Worm (Caenorhabditis elegans) whole organism, L2 larva: ENCODE data around the gene srd-39.

ENCODE experiments used
- C34F6.9 ChIP-seq: fragments of 150-350 bp; optimal IDR thresholded peaks from 2 replicates; lab custom pipeline; 2014; ENCODE audit warnings: missing biosample characterization, missing genetic modification characterization
- F13H6.1 ChIP-seq: sonication (generic microtip); optimal IDR thresholded peaks from 2 replicates; lab custom pipeline; 2016; ENCODE audit warnings: missing genetic modification characterization, missing compliant biosample characterization
- R02D3.7 ChIP-seq: fragments of 150-350 bp; optimal IDR thresholded peaks from 2 replicates; lab custom pipeline; 2014; ENCODE audit warnings: missing biosample characterization, missing genetic modification characterization
- ZK546.5 ChIP-seq: sonication (generic microtip); optimal IDR thresholded peaks from 2 replicates; lab custom pipeline; 2017; ENCODE audit warnings: missing biosample characterization, missing genetic modification characterization
- blmp-1 ChIP-seq: sonication (generic microtip); optimal IDR thresholded peaks from 2 replicates; lab custom pipeline; 2017; ENCODE audit warnings: missing genetic modification characterization, mild to moderate bottlenecking, missing compliant biosample characterization, antibody characterized with exemption, moderate library complexity; ENCODE audit not compliant: insufficient read depth
- ceh-16 ChIP-seq: fragments of 150-350 bp; optimal IDR thresholded peaks from 2 replicates; lab custom pipeline; 2014; ENCODE audit warnings: missing biosample characterization, missing genetic modification characterization
- ceh-82 ChIP-seq: fragments of 150-350 bp; optimal IDR thresholded peaks from 2 replicates; lab custom pipeline; 2014; ENCODE audit warnings: missing biosample characterization, missing genetic modification characterization
- dmd-4 ChIP-seq: sonication (generic microtip); optimal IDR thresholded peaks from 2 replicates; lab custom pipeline; 2017; ENCODE audit warnings: missing biosample characterization, missing genetic modification characterization
- egl-27 ChIP-seq: sonication (generic microtip); optimal IDR thresholded peaks from 3 replicates; lab custom pipeline; 2017; ENCODE audit warnings: missing biosample characterization, missing genetic modification reagents, missing genetic modification characterization
- elt-1 ChIP-seq: fragments of 150-350 bp; optimal IDR thresholded peaks from 2 replicates; lab custom pipeline; 2014; ENCODE audit warnings: missing biosample characterization, missing genetic modification characterization
- elt-3 ChIP-seq: sonication (generic microtip); optimal IDR thresholded peaks from 2 replicates; lab custom pipeline; 2017; ENCODE audit warnings: missing biosample characterization, missing genetic modification characterization
- fos-1 ChIP-seq: fragments of 150-350 bp; optimal IDR thresholded peaks from 2 replicates; lab custom pipeline; 2014; ENCODE audit warnings: missing biosample characterization, missing genetic modification characterization
- lin-11 ChIP-seq: fragments of 150-350 bp; sonication (generic microtip); optimal IDR thresholded peaks from 2 replicates; lab custom pipeline; 2014; ENCODE audit warnings: missing biosample characterization, missing genetic modification characterization, inconsistent platforms, mixed read lengths
- lin-13 ChIP-seq: fragments of 150-350 bp; optimal IDR thresholded peaks from 2 replicates; lab custom pipeline; 2014; ENCODE audit warnings: missing biosample characterization, missing genetic modification reagents, missing genetic modification characterization
- lin-39 ChIP-seq: fragments of 150-350 bp; optimal IDR thresholded peaks from 2 replicates; lab custom pipeline; 2014; ENCODE audit warnings: missing biosample characterization, missing genetic modification reagents, missing genetic modification characterization
- mab-5 ChIP-seq: fragments of 150-350 bp; optimal IDR thresholded peaks from 2 replicates; lab custom pipeline; 2014; ENCODE audit warnings: missing biosample characterization, missing genetic modification characterization
- mbf-1 ChIP-seq: sonication (generic microtip); optimal IDR thresholded peaks from 2 replicates; lab custom pipeline; 2017; ENCODE audit warnings: missing biosample characterization, missing genetic modification characterization
- mdl-1 ChIP-seq, 2 experiments: fragments of 150-350 bp in 1 of 2; sonication (generic microtip) in 1 of 2; optimal IDR thresholded peaks; 2 replicates each; lab custom pipeline; 2017; ENCODE audit warnings: missing biosample characterization in 2 of 2, missing genetic modification characterization in 2 of 2
- nhr-10 ChIP-seq: sonication (generic microtip); optimal IDR thresholded peaks from 2 replicates; lab custom pipeline; 2017; ENCODE audit warnings: missing biosample characterization, missing genetic modification characterization
- nhr-11 ChIP-seq: fragments of 150-350 bp; optimal IDR thresholded peaks from 2 replicates; lab custom pipeline; 2014; ENCODE audit warnings: missing biosample characterization, missing genetic modification characterization
- nhr-12 ChIP-seq: fragments of 150-350 bp; optimal IDR thresholded peaks from 2 replicates; lab custom pipeline; 2014; ENCODE audit warnings: missing biosample characterization, missing genetic modification characterization
- nhr-23 ChIP-seq: fragments of 150-350 bp; optimal IDR thresholded peaks from 2 replicates; lab custom pipeline; 2014; ENCODE audit warnings: missing biosample characterization, missing genetic modification reagents, missing genetic modification characterization
- nhr-237 ChIP-seq: fragments of 150-350 bp; optimal IDR thresholded peaks from 2 replicates; lab custom pipeline; 2014; ENCODE audit warnings: missing biosample characterization, missing genetic modification characterization
- nhr-25 ChIP-seq: fragments of 150-350 bp; sonication (generic microtip); optimal IDR thresholded peaks from 3 replicates; lab custom pipeline; 2014; ENCODE audit warnings: missing biosample characterization, missing genetic modification characterization
- nhr-6 ChIP-seq: fragments of 150-350 bp; optimal IDR thresholded peaks from 2 replicates; lab custom pipeline; 2014; ENCODE audit warnings: missing biosample characterization, missing genetic modification characterization
- nhr-77 ChIP-seq: fragments of 150-350 bp; optimal IDR thresholded peaks from 2 replicates; lab custom pipeline; 2014; ENCODE audit warnings: missing biosample characterization, missing genetic modification characterization
- peb-1 ChIP-seq: fragments of 150-350 bp; optimal IDR thresholded peaks from 2 replicates; lab custom pipeline; 2014; ENCODE audit warnings: missing biosample characterization, missing genetic modification characterization
- sem-4 ChIP-seq: fragments of 150-350 bp; optimal IDR thresholded peaks from 2 replicates; lab custom pipeline; 2014; ENCODE audit warnings: missing biosample characterization, missing genetic modification reagents, missing genetic modification characterization
- skn-1 ChIP-seq: sonication (generic microtip); optimal IDR thresholded peaks from 2 replicates; lab custom pipeline; 2017; ENCODE audit warnings: missing biosample characterization, missing genetic modification characterization
- sma-3 ChIP-seq: sonication (generic microtip); optimal IDR thresholded peaks from 2 replicates; lab custom pipeline; 2016; ENCODE audit warnings: missing genetic modification reagents, missing genetic modification characterization, missing compliant biosample characterization
- sma-9 ChIP-seq, 2 experiments: fragments of 150-350 bp in 1 of 2; sonication (generic microtip) in 1 of 2; optimal IDR thresholded peaks; 2 replicates each; lab custom pipeline; 2014 to 2016; ENCODE audit warnings: missing genetic modification characterization in 2 of 2, mild to moderate bottlenecking in 1 of 2, missing biosample characterization in 1 of 2, missing compliant biosample characterization in 1 of 2, missing genetic modification reagents in 1 of 2, moderate library complexity in 1 of 2
- snpc-4 ChIP-seq: fragments of 150-350 bp; optimal IDR thresholded peaks from 2 replicates; lab custom pipeline; 2014; ENCODE audit warnings: missing biosample characterization, missing genetic modification characterization
- unc-62 ChIP-seq: fragments of 150-350 bp; optimal IDR thresholded peaks from 2 replicates; lab custom pipeline; 2014; ENCODE audit warnings: missing biosample characterization, missing genetic modification reagents, missing genetic modification characterization
- zag-1 ChIP-seq: fragments of 150-350 bp; optimal IDR thresholded peaks from 2 replicates; lab custom pipeline; 2014; ENCODE audit warnings: missing biosample characterization, missing genetic modification characterization
- ztf-1 ChIP-seq: fragments of 200-800 bp; sonication (Bioruptor generic); conservative IDR thresholded peaks from 2 replicates; pipeline ENCODE4 v1.3.6; 2022; ENCODE audit warnings: missing genetic modification characterization, missing compliant biosample characterization
- ztf-11 ChIP-seq: sonication (generic microtip); optimal IDR thresholded peaks from 2 replicates; lab custom pipeline; 2017; ENCODE audit warnings: missing biosample characterization, missing genetic modification characterization
- ztf-4 ChIP-seq: fragments of 150-350 bp; optimal IDR thresholded peaks from 2 replicates; lab custom pipeline; 2014; ENCODE audit warnings: missing biosample characterization, missing genetic modification characterization

The srd-39 gene

DNA sequence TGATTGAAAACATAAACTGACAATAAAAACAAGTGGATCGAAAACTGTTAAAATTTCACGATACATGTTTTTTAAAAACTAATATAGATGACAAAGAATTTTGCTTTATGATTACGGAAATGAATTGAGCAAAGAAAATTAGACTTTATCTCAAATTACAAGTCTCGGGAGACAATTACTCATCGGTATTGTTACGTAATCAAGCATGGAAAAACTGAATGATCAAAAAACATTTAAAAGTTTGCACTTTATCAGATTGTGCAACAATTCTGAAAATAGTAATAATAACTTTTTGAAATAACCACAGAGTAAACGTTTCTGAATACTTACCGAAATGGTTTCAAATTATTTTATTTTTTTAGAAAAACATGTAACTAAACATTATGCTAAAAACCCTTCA is 5.4 kb upstream of the srd-39 start, which contains the start of gene srd-43:
Gene srd-43 (minus strand): TSS at position 66 of the 400 bp plus-strand sequence.
- no peak for TF ChIP-seq ZK546.5 (tag; lab: Kevin White, UChicago)
- no peak for TF ChIP-seq sma-3 (GFP tag; lab: Kevin White, UChicago)
- TF ChIP-seq nhr-77: no peak
- TF ChIP-seq nhr-23 (tag; lab: Kevin White, UChicago): no peak
- no peak for TF ChIP-seq elt-1 (tag; lab: Kevin White, UChicago)
- no peak for TF ChIP-seq peb-1 (tag; lab: Kevin White, UChicago)
- no peak for TF ChIP-seq lin-13 (GFP tag; lab: Kevin White, UChicago)
- no peak for TF ChIP-seq unc-62 (GFP tag; lab: Kevin White, UChicago)
- no peak for TF ChIP-seq mdl-1 (tag; optimal IDR thresholded peaks at IDR 0.05; lab: Kevin White, UChicago)
- TF ChIP-seq lin-11 (tag; lab: Kevin White, UChicago): no peak
- no peak for TF ChIP-seq C34F6.9 (tag; lab: Kevin White, UChicago)
- no peak for TF ChIP-seq ztf-4 (tag; lab: Kevin White, UChicago)
- TF ChIP-seq ztf-1 (GFP tag; lab: Robert Waterston, UW): no peak
- no peak for TF ChIP-seq nhr-11 (tag; lab: Kevin White, UChicago)
- no peak for TF ChIP-seq F13H6.1 (tag; lab: Kevin White, UChicago)
- no peak for TF ChIP-seq nhr-12 (tag; lab: Kevin White, UChicago)
- TF ChIP-seq dmd-4: no peak
- no peak for TF ChIP-seq lin-39

DNA sequence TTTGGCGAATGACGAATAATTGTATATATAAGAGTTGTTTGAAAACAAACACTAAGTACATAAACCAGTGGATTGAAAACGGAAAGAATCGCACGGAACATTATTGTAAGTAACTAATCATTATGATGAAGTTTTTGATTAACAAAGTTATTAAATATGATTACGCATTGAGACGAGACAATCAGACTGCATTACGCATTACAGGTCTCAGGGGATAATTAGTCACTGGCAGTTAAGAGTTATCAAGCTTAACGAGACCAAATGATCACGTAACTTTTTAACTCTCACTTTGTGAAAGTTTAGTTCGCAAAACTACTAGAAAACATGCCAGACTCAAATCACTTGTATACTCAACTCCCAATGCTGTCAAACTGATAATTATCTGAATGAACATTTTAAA is 3.0 kb upstream of the srd-39 start, which contains the start of gene srd-42:
Gene srd-42 (minus strand): TSS at position 101 of the 400 bp plus-strand sequence.
- TF ChIP-seq skn-1 (tag; lab: Kevin White, UChicago): no peak
- TF ChIP-seq zag-1 (tag; lab: Kevin White, UChicago): no peak
- no peak for TF ChIP-seq R02D3.7 (tag; lab: Kevin White, UChicago)
- no peak for TF ChIP-seq mdl-1 (tag; optimal IDR thresholded peaks at IDR 0.05; lab: Kevin White, UChicago)
- TF ChIP-seq nhr-11 (tag; lab: Kevin White, UChicago): no peak
- no peak for TF ChIP-seq snpc-4
- no peak for TF ChIP-seq ceh-16 (tag; lab: Kevin White, UChicago)
- TF ChIP-seq mbf-1 (tag; lab: Kevin White, UChicago): no peak
- TF ChIP-seq ztf-11 (tag; lab: Kevin White, UChicago): no peak

DNA sequence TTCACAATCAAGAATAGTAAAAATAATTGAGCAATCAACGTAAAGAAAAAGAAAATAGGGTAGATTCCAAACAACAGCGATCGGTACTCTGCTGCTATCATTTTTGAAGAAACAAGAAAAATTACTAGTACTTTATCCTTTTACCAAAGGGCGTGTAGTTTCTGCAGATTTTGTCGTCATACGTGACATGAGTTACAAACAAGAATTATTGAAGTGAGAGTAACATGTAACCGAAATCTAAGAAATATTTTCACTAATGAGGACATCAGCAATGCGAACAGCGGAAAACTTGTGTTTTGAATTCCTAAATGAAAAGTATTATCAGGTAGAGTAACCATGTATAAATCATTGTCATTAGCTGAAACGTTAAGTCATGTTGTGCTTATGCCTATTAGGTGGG is 5.7 kb downstream of the srd-39 start, which contains the start of gene srd-36:
Gene srd-36 (minus strand): TSS at position 101 of the 400 bp plus-strand sequence.
- TF ChIP-seq elt-3 (tag; lab: Kevin White, UChicago): no peak
- TF ChIP-seq C34F6.9 (tag; lab: Kevin White, UChicago): no peak
- TF ChIP-seq nhr-10: no peak
- no peak for TF ChIP-seq ceh-82
- TF ChIP-seq egl-27: no peak
- TF ChIP-seq nhr-12 (tag; lab: Kevin White, UChicago): no peak
- TF ChIP-seq nhr-23 (tag; lab: Kevin White, UChicago): no peak
- no peak for TF ChIP-seq skn-1 (tag; lab: Kevin White, UChicago)
- no peak for TF ChIP-seq mbf-1 (tag; lab: Kevin White, UChicago)
- TF ChIP-seq, all 48 proteins: peak for 0

DNA sequence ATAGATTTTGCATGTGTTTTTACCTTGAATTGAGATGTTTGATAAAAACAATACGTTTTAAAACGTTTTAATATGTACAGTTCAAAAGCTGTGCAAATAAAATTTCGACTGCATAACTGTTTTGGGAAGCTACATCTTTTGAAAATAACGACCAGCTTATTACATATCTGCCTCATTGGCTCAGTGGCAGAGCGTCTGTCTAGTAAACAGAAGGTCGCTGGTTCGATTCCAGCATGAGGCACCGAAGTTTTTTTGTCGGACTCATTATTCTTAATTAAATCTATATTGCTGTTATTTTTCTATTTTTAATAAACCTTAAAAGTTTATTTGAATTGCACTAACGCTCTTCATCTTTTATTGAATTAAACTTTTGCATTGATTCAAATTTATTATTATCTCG is 7.4 kb downstream of the srd-39 start:
- no peak for TF ChIP-seq nhr-6 (tag; lab: Kevin White, UChicago)
- TF ChIP-seq F13H6.1 (tag; lab: Kevin White, UChicago): no peak
- TF ChIP-seq sem-4 (tag; lab: Kevin White, UChicago): no peak
- TF ChIP-seq sma-9 (GFP tag; optimal IDR thresholded peaks at IDR 0.05; lab: Kevin White, UChicago): no peak
- no peak for TF ChIP-seq sma-9 (tag; optimal IDR thresholded peaks at IDR 0.05; lab: Kevin White, UChicago)
- TF ChIP-seq fos-1: no peak
- TF ChIP-seq nhr-25 (tag; lab: Kevin White, UChicago): no peak
- no peak for TF ChIP-seq mab-5 (tag; lab: Kevin White, UChicago)
- no peak for TF ChIP-seq ztf-11 (tag; lab: Kevin White, UChicago)
- TF ChIP-seq nhr-237 (tag; lab: Kevin White, UChicago): no peak
- TF ChIP-seq lin-11 (tag; lab: Kevin White, UChicago): no peak
- no peak for TF ChIP-seq egl-27
- no peak for TF ChIP-seq blmp-1 (tag; lab: Kevin White, UChicago)
- TF ChIP-seq elt-1 (tag; lab: Kevin White, UChicago): no peak
- no peak for TF ChIP-seq peb-1 (tag; lab: Kevin White, UChicago)
